Fruit fly (Drosophila melanogaster): ENCODE measurements around the gene CG4658.

CG4658 gene

DNA sequence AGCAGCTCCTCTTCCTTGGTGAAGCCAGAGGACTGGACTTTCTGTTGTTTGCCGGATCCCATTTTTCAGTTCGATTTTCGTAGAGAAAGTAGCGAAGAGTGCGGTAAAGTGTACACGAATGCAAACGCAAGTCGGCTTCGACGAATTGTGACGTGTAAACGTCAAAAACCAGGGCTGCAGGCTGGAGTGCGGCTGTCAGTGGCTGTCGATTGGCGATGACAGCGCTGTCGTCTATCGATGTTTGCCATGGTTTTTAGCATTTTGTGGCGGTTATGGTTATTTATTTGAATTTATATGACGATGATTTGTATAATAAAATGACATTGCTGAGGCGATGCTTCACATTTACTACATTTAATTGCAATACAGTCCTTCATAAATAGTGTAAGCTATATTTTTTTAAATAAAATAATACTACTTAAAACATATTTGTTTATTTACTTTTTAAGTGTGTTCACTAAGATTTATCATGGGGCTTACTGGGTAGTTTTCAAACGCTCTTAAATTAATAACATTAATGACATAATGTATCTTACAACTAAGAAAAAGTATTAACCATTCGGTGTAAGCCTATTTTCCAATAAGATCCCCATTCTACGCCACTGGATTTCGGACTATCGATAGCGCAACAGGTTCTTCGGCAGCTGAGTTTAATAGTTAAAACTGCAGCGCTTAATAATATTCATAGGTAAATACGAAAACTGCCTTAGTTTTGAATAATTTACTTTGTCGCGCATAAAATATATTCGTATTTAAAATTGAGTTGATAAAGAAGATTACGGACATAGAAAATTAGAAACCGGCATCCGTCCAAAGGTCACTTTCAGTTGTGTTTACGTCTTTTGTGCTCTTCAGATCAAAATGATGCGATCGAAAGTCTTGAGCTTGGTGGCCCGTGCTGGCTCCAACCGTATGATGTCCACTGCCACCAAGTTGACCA, 38.6 kb upstream of the CG4658 start, which contains the start of the genes CG5885 and CG4598:
Gene CG5885, minus strand, starts transcription at position 311 of the 940 bp plus-strand sequence.
Gene CG4598, plus strand, starts transcription at position 599 of the 940 bp plus-strand sequence.
- peak; percentile 70 for TF ChIP-seq h (GFP tag; optimal IDR thresholded peaks at IDR 0.05)
- no peak for TF ChIP-seq Abd-B (GFP tag; optimal IDR thresholded peaks at IDR 0.05)
- peak; percentile 55 for TF ChIP-seq br (GFP tag; optimal IDR thresholded peaks at IDR 0.05)
- TF ChIP-seq Vsx2 (GFP tag; optimal IDR thresholded peaks at IDR 0.05; ENCODE audit: partially characterized antibody) = no peak
- peak; percentile 68 for TF ChIP-seq HLH106 (tag; optimal IDR thresholded peaks at IDR 0.05)
- peak; percentile 19 for TF ChIP-seq dmrt93B (GFP tag; optimal IDR thresholded peaks at IDR 0.05)
- TF ChIP-seq CG32264 (GFP tag; optimal IDR thresholded peaks at IDR 0.05) = no peak
- TF ChIP-seq lola (GFP tag; optimal IDR thresholded peaks at IDR 0.05) = no peak
- TF ChIP-seq Myc (optimal IDR thresholded peaks at IDR 0.05) = no peak
- TF ChIP-seq Mio (GFP tag; optimal IDR thresholded peaks at IDR 0.05) = no peak
- TF ChIP-seq Dif (GFP tag; optimal IDR thresholded peaks at IDR 0.05; ENCODE audit: partially characterized antibody) = peak; percentile 45
- TF ChIP-seq CG9705 (GFP tag; optimal IDR thresholded peaks at IDR 0.05) = peak; percentile 31
- TF ChIP-seq Rel (GFP tag; optimal IDR thresholded peaks at IDR 0.05) = no peak
- no peak for TF ChIP-seq Rel (tag; optimal IDR thresholded peaks at IDR 0.05)
- no peak for TF ChIP-seq jim (GFP tag; optimal IDR thresholded peaks at IDR 0.05)
- peak; percentile 70 for TF ChIP-seq Jra (GFP tag; optimal IDR thresholded peaks at IDR 0.05)
- peak; percentile 56 for TF ChIP-seq Hr83 (GFP tag; optimal IDR thresholded peaks at IDR 0.05; ENCODE audit: poor library complexity, severe bottlenecking)
- TF ChIP-seq Dfd (GFP tag; optimal IDR thresholded peaks at IDR 0.05) = no peak
- TF ChIP-seq foxo (GFP tag; optimal IDR thresholded peaks at IDR 0.05) = peak in 1 of 2 experiments; percentile 83
- peak; percentile 79 for TF ChIP-seq fru (GFP tag; optimal IDR thresholded peaks at IDR 0.05)
- TF ChIP-seq CrebA (GFP tag; optimal IDR thresholded peaks at IDR 0.05; ENCODE audit: borderline replicate concordance) = peak; percentile 97
- peak; percentile 61 for TF ChIP-seq rgr (GFP tag; optimal IDR thresholded peaks at IDR 0.05)
- TF ChIP-seq Hr78 (GFP tag; optimal IDR thresholded peaks at IDR 0.05) = no peak
- peak; percentile 28 for TF ChIP-seq dsf (GFP tag; optimal IDR thresholded peaks at IDR 0.05; ENCODE audit: borderline replicate concordance)
- TF ChIP-seq Hnf4 (GFP tag; optimal IDR thresholded peaks at IDR 0.05) = peak; percentile 86
- TF ChIP-seq sage (GFP tag; optimal IDR thresholded peaks at IDR 0.05) = peak; percentile 56
- peak; percentile 75 for TF ChIP-seq OdsH (GFP tag; optimal IDR thresholded peaks at IDR 0.05)
- TF ChIP-seq psq (GFP tag; optimal IDR thresholded peaks at IDR 0.05) = peak; percentile 61
- no peak for TF ChIP-seq pan (optimal IDR thresholded peaks at IDR 0.05)
- TF ChIP-seq dl (GFP tag; optimal IDR thresholded peaks at IDR 0.05; ENCODE audit: insufficient read depth in 1 of 2, partially characterized antibody in 2 of 2) = peak in 1 of 2 experiments; percentile 5
- no peak for TF ChIP-seq N (GFP tag; optimal IDR thresholded peaks at IDR 0.05)
- peak; percentile 36 for TF ChIP-seq woc (GFP tag; optimal IDR thresholded peaks at IDR 0.05)
- TF ChIP-seq GATAd (GFP tag; optimal IDR thresholded peaks at IDR 0.05) = no peak
- peak; percentile 68 for TF ChIP-seq Sp1 (GFP tag; optimal IDR thresholded peaks at IDR 0.05)
- TF ChIP-seq brk (GFP tag; optimal IDR thresholded peaks at IDR 0.05) = no peak
- no peak for TF ChIP-seq tai (GFP tag; optimal IDR thresholded peaks at IDR 0.05)
- peak; percentile 57 for TF ChIP-seq ey (GFP tag; optimal IDR thresholded peaks at IDR 0.05)
- TF ChIP-seq usp (GFP tag; optimal IDR thresholded peaks at IDR 0.05) = no peak
- peak; percentile 47 for TF ChIP-seq sv (GFP tag; optimal IDR thresholded peaks at IDR 0.05)

DNA sequence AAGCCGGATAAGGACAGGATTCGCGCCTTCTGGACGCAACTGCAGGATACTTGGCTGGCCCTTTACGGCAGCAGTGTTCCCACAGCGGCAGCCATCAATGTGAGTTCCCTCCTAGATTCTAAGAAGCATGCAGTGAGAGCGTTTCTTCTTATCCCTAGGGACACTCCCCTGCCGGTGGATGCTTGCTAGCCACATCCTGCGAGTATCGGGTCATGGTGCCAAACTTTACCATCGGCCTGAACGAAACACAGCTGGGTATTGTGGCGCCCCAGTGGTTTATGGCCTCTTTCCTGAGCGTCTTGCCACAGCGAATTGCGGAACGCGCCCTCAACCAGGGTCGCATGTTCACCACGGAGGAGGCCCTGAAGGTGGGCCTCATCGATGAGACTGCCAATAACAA, 37.7 kb upstream of the CG4658 start:
- no peak for TF ChIP-seq CG32264 (GFP tag; optimal IDR thresholded peaks at IDR 0.05)
- no peak for TF ChIP-seq N (GFP tag; optimal IDR thresholded peaks at IDR 0.05)

Measured in whole organism, wandering third instar larva.